Worm (Caenorhabditis elegans): ENCODE data around the gene fbxb-102.

fbxb-102 gene

ce11 chrII:12527947-12528346 lies 45.2 kb downstream of the fbxb-102 start, which contains the start of gene srx-119:
Gene srx-119 (plus strand): TSS chrII:12528247.
- TF ChIP-seq ceh-39 (tag; optimal IDR thresholded peaks at IDR 0.05) (no peak), mep-1 (tag; optimal IDR thresholded peaks at IDR 0.05) (no peak), nhr-28 (tag; optimal IDR thresholded peaks at IDR 0.05) (no peak), lin-13 (tag; optimal IDR thresholded peaks at IDR 0.05) (no peak), blmp-1 (tag; optimal IDR thresholded peaks at IDR 0.05) (no peak), cnd-1 (tag; optimal IDR thresholded peaks at IDR 0.05) (no peak), sem-2 (GFP tag; optimal IDR thresholded peaks at IDR 0.05) (no peak), mls-2 (tag; optimal IDR thresholded peaks at IDR 0.05) (no peak), flh-1 (GFP tag; optimal IDR thresholded peaks at IDR 0.05) (no peak), zip-8 (tag; optimal IDR thresholded peaks at IDR 0.05) (no peak), unc-120 (tag; optimal IDR thresholded peaks at IDR 0.05; ENCODE audit: poor library complexity, severe bottlenecking) (no peak), ces-1 (GFP tag; optimal IDR thresholded peaks at IDR 0.05) (no peak), ham-2 (GFP tag; optimal IDR thresholded peaks at IDR 0.05) (no peak), lin-32 (GFP tag; optimal IDR thresholded peaks at IDR 0.05) (no peak), lsy-2 (tag; optimal IDR thresholded peaks at IDR 0.05) (no peak), pha-4 (tag; optimal IDR thresholded peaks at IDR 0.05) (no peak)

ce11 chrII:12530958-12531357 lies 48.2 kb downstream of the fbxb-102 start, which contains the start of gene srx-120:
Gene srx-120 (plus strand): TSS chrII:12531258.
- TF ChIP-seq lin-32 (GFP tag; optimal IDR thresholded peaks at IDR 0.05) = no peak
- no peak for TF ChIP-seq nhr-28 (tag; optimal IDR thresholded peaks at IDR 0.05)
- no peak for TF ChIP-seq mab-5 (tag; optimal IDR thresholded peaks at IDR 0.05)
- TF ChIP-seq cnd-1 (tag; optimal IDR thresholded peaks at IDR 0.05) = no peak

All from whole organism, mixed stage, embryonic.